Fruit fly (Drosophila melanogaster) whole organism, prepupa: Measurements from ENCODE around the gene Eo.

Experiments
- CG3919 ChIP-seq: fragments of 200-800 bp; sonication (Bioruptor generic); optimal IDR thresholded peaks from 3 replicates; lab custom pipeline; 2016; ENCODE audit warnings: missing biosample characterization, missing genetic modification characterization
- CG6276 ChIP-seq: fragments of 200-800 bp; sonication (Bioruptor generic); optimal IDR thresholded peaks from 2 replicates; lab custom pipeline; 2017; ENCODE audit warnings: missing biosample characterization, mild to moderate bottlenecking, missing genetic modification characterization
- Eip78C ChIP-seq: fragments of 200-800 bp; sonication (Bioruptor generic); peaks from one replicate; lab custom pipeline; 2016; ENCODE audit warnings: missing biosample characterization, missing genetic modification characterization
- Hr39 ChIP-seq: fragments of 200-800 bp; sonication (Bioruptor generic); optimal IDR thresholded peaks from 2 replicates; lab custom pipeline; 2016; ENCODE audit warnings: missing biosample characterization, missing genetic modification characterization
- Hr4 ChIP-seq: fragments of 200-800 bp; sonication (Bioruptor generic); optimal IDR thresholded peaks from 3 replicates; lab custom pipeline; 2016; ENCODE audit warnings: missing biosample characterization, missing genetic modification characterization
- Sox15 ChIP-seq: fragments of 200-800 bp; sonication (Bioruptor generic); optimal IDR thresholded peaks from 3 replicates; lab custom pipeline; 2016; ENCODE audit warnings: missing biosample characterization, missing genetic modification characterization
- dac ChIP-seq: fragments of 200-800 bp; sonication (Bioruptor generic); optimal IDR thresholded peaks from 2 replicates; lab custom pipeline; 2017; ENCODE audit warnings: missing biosample characterization, mild to moderate bottlenecking, missing genetic modification characterization
- eg ChIP-seq: fragments of 200-800 bp; sonication (Bioruptor generic); IDR thresholded peaks from 3 replicates; pipeline ENCODE4 v1.3.6; 2022; ENCODE audit warnings: missing biosample characterization, missing genetic modification characterization
- esn ChIP-seq: fragments of 200-800 bp; sonication (Bioruptor generic); optimal IDR thresholded peaks from 2 replicates; lab custom pipeline; 2016; ENCODE audit warnings: missing biosample characterization, mild to moderate bottlenecking, missing genetic modification characterization, moderate library complexity
- fd59A ChIP-seq: fragments of 200-800 bp; sonication (Bioruptor generic); optimal IDR thresholded peaks from 2 replicates; lab custom pipeline; 2017; ENCODE audit warnings: missing biosample characterization, mild to moderate bottlenecking, missing genetic modification characterization, missing genetic modification reagents
- spab ChIP-seq: fragments of 200-800 bp; sonication (Bioruptor generic); optimal IDR thresholded peaks from 2 replicates; lab custom pipeline; 2017; ENCODE audit warnings: missing biosample characterization, mild to moderate bottlenecking, missing genetic modification characterization, missing genetic modification reagents
- svp ChIP-seq: fragments of 200-800 bp; sonication (Bioruptor generic); peaks from one replicate; lab custom pipeline; 2016; ENCODE audit warnings: missing biosample characterization, missing genetic modification characterization

dm6 chrX:14936250-14936649, 17.6 kb upstream of the Eo start:
- TF ChIP-seq fd59A (GFP tag; lab: Kevin White, UChicago) (no peak), Hr4 (GFP tag; lab: Kevin White, UChicago) (no peak), eg (GFP tag; lab: Robert Waterston, UW) (no peak), Sox15 (GFP tag; lab: Kevin White, UChicago) (no peak), svp (peak; percentile 93), spab (GFP tag; lab: Kevin White, UChicago) (no peak), dac (no peak), CG3919 (GFP tag; lab: Kevin White, UChicago) (no peak), Eip78C (no peak), Hr39 (GFP tag; lab: Kevin White, UChicago) (no peak), esn (GFP tag; lab: Kevin White, UChicago) (no peak), CG6276 (GFP tag; lab: Kevin White, UChicago) (no peak)
